Fruit fly (Drosophila melanogaster): ENCODE data around the gene CG9705.

dm6 chr3L:16748343-16748742, 31.6 kb upstream of the CG9705 start:
- TF ChIP-seq CG34367 (tag; optimal IDR thresholded peaks at IDR 0.05) (peak; percentile 36), CG13204 (GFP tag; optimal IDR thresholded peaks at IDR 0.05) (no peak), CG14655 (GFP tag; optimal IDR thresholded peaks at IDR 0.05) (peak; percentile 69), EcR (GFP tag; optimal IDR thresholded peaks at IDR 0.05) (no peak), CG12605 (GFP tag; IDR thresholded peaks at IDR 0.05) (no peak)

All from whole organism, pupa.